Worm (Caenorhabditis elegans) whole organism, L2 larva: Measurements from ENCODE around the gene drh-1.

Experiments used
- C34F6.9 ChIP-seq: fragments of 150-350 bp; optimal IDR thresholded peaks from 2 replicates; lab custom pipeline; 2014; ENCODE audit warnings: missing biosample characterization, missing genetic modification characterization
- F13H6.1 ChIP-seq: sonication (generic microtip); optimal IDR thresholded peaks from 2 replicates; lab custom pipeline; 2016; ENCODE audit warnings: missing genetic modification characterization, missing compliant biosample characterization
- R02D3.7 ChIP-seq: fragments of 150-350 bp; optimal IDR thresholded peaks from 2 replicates; lab custom pipeline; 2014; ENCODE audit warnings: missing biosample characterization, missing genetic modification characterization
- Y55F3AM.14 ChIP-seq: fragments of 200-800 bp; sonication (Bioruptor generic); optimal IDR thresholded peaks from 2 replicates; lab custom pipeline; 2018; ENCODE audit warnings: mild to moderate bottlenecking, missing genetic modification characterization, missing compliant biosample characterization
- ZK546.5 ChIP-seq: sonication (generic microtip); optimal IDR thresholded peaks from 2 replicates; lab custom pipeline; 2017; ENCODE audit warnings: missing biosample characterization, missing genetic modification characterization
- alr-1 ChIP-seq: fragments of 150-350 bp; optimal IDR thresholded peaks from 2 replicates; lab custom pipeline; 2014; ENCODE audit warnings: missing biosample characterization, missing genetic modification characterization
- aly-2 ChIP-seq: fragments of 150-350 bp; optimal IDR thresholded peaks from 2 replicates; lab custom pipeline; 2014; ENCODE audit warnings: missing biosample characterization, missing genetic modification characterization
- ama-1 ChIP-seq: fragments of 150-350 bp; optimal IDR thresholded peaks from 2 replicates; lab custom pipeline; 2018; ENCODE audit warnings: inconsistent platforms
- blmp-1 ChIP-seq: sonication (generic microtip); optimal IDR thresholded peaks from 2 replicates; lab custom pipeline; 2017; ENCODE audit warnings: missing genetic modification characterization, mild to moderate bottlenecking, missing compliant biosample characterization, antibody characterized with exemption, moderate library complexity; ENCODE audit not compliant: insufficient read depth
- ceh-16 ChIP-seq: fragments of 150-350 bp; optimal IDR thresholded peaks from 2 replicates; lab custom pipeline; 2014; ENCODE audit warnings: missing biosample characterization, missing genetic modification characterization
- ceh-82 ChIP-seq: fragments of 150-350 bp; optimal IDR thresholded peaks from 2 replicates; lab custom pipeline; 2014; ENCODE audit warnings: missing biosample characterization, missing genetic modification characterization
- crh-2 ChIP-seq: sonication (generic microtip); optimal IDR thresholded peaks from 2 replicates; lab custom pipeline; 2017; ENCODE audit warnings: missing biosample characterization, missing genetic modification characterization
- dmd-4 ChIP-seq: sonication (generic microtip); optimal IDR thresholded peaks from 2 replicates; lab custom pipeline; 2017; ENCODE audit warnings: missing biosample characterization, missing genetic modification characterization
- elt-1 ChIP-seq: fragments of 150-350 bp; optimal IDR thresholded peaks from 2 replicates; lab custom pipeline; 2014; ENCODE audit warnings: missing biosample characterization, missing genetic modification characterization
- elt-3 ChIP-seq: sonication (generic microtip); optimal IDR thresholded peaks from 2 replicates; lab custom pipeline; 2017; ENCODE audit warnings: missing biosample characterization, missing genetic modification characterization
- fos-1 ChIP-seq: fragments of 150-350 bp; optimal IDR thresholded peaks from 2 replicates; lab custom pipeline; 2014; ENCODE audit warnings: missing biosample characterization, missing genetic modification characterization
- lin-11 ChIP-seq: fragments of 150-350 bp; sonication (generic microtip); optimal IDR thresholded peaks from 2 replicates; lab custom pipeline; 2014; ENCODE audit warnings: missing biosample characterization, missing genetic modification characterization, inconsistent platforms, mixed read lengths
- lin-13 ChIP-seq: fragments of 150-350 bp; optimal IDR thresholded peaks from 2 replicates; lab custom pipeline; 2014; ENCODE audit warnings: missing biosample characterization, missing genetic modification reagents, missing genetic modification characterization
- lsy-2 ChIP-seq, 2 experiments: fragments of 150-350 bp in 1 of 2; sonication (generic microtip) in 1 of 2; optimal IDR thresholded peaks; 2 replicates each; lab custom pipeline; 2014 to 2017; ENCODE audit warnings: missing biosample characterization in 2 of 2, missing genetic modification characterization in 2 of 2
- mab-5 ChIP-seq: fragments of 150-350 bp; optimal IDR thresholded peaks from 2 replicates; lab custom pipeline; 2014; ENCODE audit warnings: missing biosample characterization, missing genetic modification characterization
- mbf-1 ChIP-seq: sonication (generic microtip); optimal IDR thresholded peaks from 2 replicates; lab custom pipeline; 2017; ENCODE audit warnings: missing biosample characterization, missing genetic modification characterization
- mdl-1 ChIP-seq, 2 experiments: fragments of 150-350 bp in 1 of 2; sonication (generic microtip) in 1 of 2; optimal IDR thresholded peaks; 2 replicates each; lab custom pipeline; 2017; ENCODE audit warnings: missing biosample characterization in 2 of 2, missing genetic modification characterization in 2 of 2
- nhr-10 ChIP-seq: sonication (generic microtip); optimal IDR thresholded peaks from 2 replicates; lab custom pipeline; 2017; ENCODE audit warnings: missing biosample characterization, missing genetic modification characterization
- nhr-11 ChIP-seq: fragments of 150-350 bp; optimal IDR thresholded peaks from 2 replicates; lab custom pipeline; 2014; ENCODE audit warnings: missing biosample characterization, missing genetic modification characterization
- nhr-12 ChIP-seq: fragments of 150-350 bp; optimal IDR thresholded peaks from 2 replicates; lab custom pipeline; 2014; ENCODE audit warnings: missing biosample characterization, missing genetic modification characterization
- nhr-129 ChIP-seq: fragments of 150-350 bp; optimal IDR thresholded peaks from 2 replicates; lab custom pipeline; 2014; ENCODE audit warnings: missing biosample characterization, missing genetic modification characterization
- nhr-21 ChIP-seq: fragments of 150-350 bp; optimal IDR thresholded peaks from 2 replicates; lab custom pipeline; 2014; ENCODE audit warnings: missing biosample characterization, missing genetic modification characterization
- nhr-23 ChIP-seq: fragments of 150-350 bp; optimal IDR thresholded peaks from 2 replicates; lab custom pipeline; 2014; ENCODE audit warnings: missing biosample characterization, missing genetic modification reagents, missing genetic modification characterization
- nhr-237 ChIP-seq: fragments of 150-350 bp; optimal IDR thresholded peaks from 2 replicates; lab custom pipeline; 2014; ENCODE audit warnings: missing biosample characterization, missing genetic modification characterization
- nhr-25 ChIP-seq: fragments of 150-350 bp; sonication (generic microtip); optimal IDR thresholded peaks from 3 replicates; lab custom pipeline; 2014; ENCODE audit warnings: missing biosample characterization, missing genetic modification characterization
- nhr-6 ChIP-seq: fragments of 150-350 bp; optimal IDR thresholded peaks from 2 replicates; lab custom pipeline; 2014; ENCODE audit warnings: missing biosample characterization, missing genetic modification characterization
- nhr-77 ChIP-seq: fragments of 150-350 bp; optimal IDR thresholded peaks from 2 replicates; lab custom pipeline; 2014; ENCODE audit warnings: missing biosample characterization, missing genetic modification characterization
- sem-4 ChIP-seq: fragments of 150-350 bp; optimal IDR thresholded peaks from 2 replicates; lab custom pipeline; 2014; ENCODE audit warnings: missing biosample characterization, missing genetic modification reagents, missing genetic modification characterization
- sma-3 ChIP-seq: sonication (generic microtip); optimal IDR thresholded peaks from 2 replicates; lab custom pipeline; 2016; ENCODE audit warnings: missing genetic modification reagents, missing genetic modification characterization, missing compliant biosample characterization
- sma-9 ChIP-seq, 2 experiments: fragments of 150-350 bp in 1 of 2; sonication (generic microtip) in 1 of 2; optimal IDR thresholded peaks; 2 replicates each; lab custom pipeline; 2014 to 2016; ENCODE audit warnings: missing genetic modification characterization in 2 of 2, mild to moderate bottlenecking in 1 of 2, missing biosample characterization in 1 of 2, missing compliant biosample characterization in 1 of 2, missing genetic modification reagents in 1 of 2, moderate library complexity in 1 of 2
- snpc-4 ChIP-seq: fragments of 150-350 bp; optimal IDR thresholded peaks from 2 replicates; lab custom pipeline; 2014; ENCODE audit warnings: missing biosample characterization, missing genetic modification characterization
- unc-39 ChIP-seq: fragments of 150-350 bp; optimal IDR thresholded peaks from 2 replicates; lab custom pipeline; 2014; ENCODE audit warnings: missing biosample characterization, missing genetic modification characterization
- unc-55 ChIP-seq: fragments of 150-350 bp; sonication (generic microtip); optimal IDR thresholded peaks from 3 replicates; lab custom pipeline; 2014; ENCODE audit warnings: missing biosample characterization, missing genetic modification reagents, missing genetic modification characterization
- unc-62 ChIP-seq: fragments of 150-350 bp; optimal IDR thresholded peaks from 2 replicates; lab custom pipeline; 2014; ENCODE audit warnings: missing biosample characterization, missing genetic modification reagents, missing genetic modification characterization
- zag-1 ChIP-seq: fragments of 150-350 bp; optimal IDR thresholded peaks from 2 replicates; lab custom pipeline; 2014; ENCODE audit warnings: missing biosample characterization, missing genetic modification characterization
- ztf-11 ChIP-seq: sonication (generic microtip); optimal IDR thresholded peaks from 2 replicates; lab custom pipeline; 2017; ENCODE audit warnings: missing biosample characterization, missing genetic modification characterization

drh-1 gene

DNA sequence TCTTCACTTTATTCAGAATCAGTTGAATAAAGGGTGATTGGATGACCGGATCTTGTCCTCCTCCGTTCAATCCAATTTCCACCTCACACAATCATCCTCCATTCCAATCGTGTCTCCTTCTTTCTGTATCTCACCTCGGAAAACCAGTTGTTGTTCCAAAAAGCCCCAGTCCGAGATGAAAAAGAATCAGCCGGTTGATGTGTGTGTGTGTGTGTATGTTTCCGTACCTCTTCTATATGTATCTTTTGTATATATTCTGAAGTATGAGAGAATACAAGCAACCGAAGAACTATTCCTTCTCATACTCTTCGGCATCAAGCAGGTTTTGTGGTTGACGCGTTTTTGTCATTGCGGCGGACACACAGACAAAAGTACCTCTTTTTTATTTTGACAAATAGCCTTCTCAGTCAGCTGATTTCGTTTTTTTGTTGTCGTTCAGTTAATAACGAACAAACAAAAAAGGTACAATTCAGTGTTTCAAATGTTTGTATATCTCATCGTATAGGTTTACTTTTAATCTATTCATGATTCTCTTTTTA is 40.6 kb upstream of the drh-1 start:
- TF ChIP-seq nhr-11 (no peak), nhr-25 (tag; lab: Kevin White, UChicago) (peak; percentile 15), nhr-21 (peak; percentile 48), lin-13 (GFP tag; lab: Kevin White, UChicago) (no peak), Y55F3AM.14 (GFP tag; lab: Kevin White, UChicago) (peak; percentile 1), sem-4 (tag; lab: Kevin White, UChicago) (peak; percentile 43)

DNA sequence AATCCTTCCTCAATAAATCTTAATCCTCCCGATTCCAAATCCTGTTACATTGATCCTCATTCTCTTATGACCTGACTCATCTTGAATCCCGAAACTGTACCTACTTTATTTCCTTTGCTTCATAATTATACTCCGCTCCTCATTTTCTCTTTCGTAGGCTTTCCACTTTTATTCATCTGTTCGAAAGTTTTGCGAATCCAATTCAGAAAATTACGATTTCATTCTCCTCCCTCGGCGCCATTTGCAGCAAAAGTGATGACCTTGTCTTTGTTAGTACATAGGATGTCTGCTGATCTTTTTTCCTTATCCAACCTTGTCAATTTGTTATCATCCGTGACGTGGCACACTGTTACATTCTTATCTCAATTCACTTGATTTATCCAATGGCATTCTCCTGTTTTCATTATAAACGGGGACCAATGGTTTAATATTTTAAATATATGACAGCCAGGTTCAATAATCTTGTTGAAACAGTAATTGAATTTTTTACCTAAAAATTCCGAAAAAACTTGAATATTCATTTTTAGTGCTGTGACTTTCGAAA is 39.4 kb upstream of the drh-1 start:
- TF ChIP-seq crh-2 (tag; lab: Kevin White, UChicago) (peak; percentile 77), sem-4 (tag; lab: Kevin White, UChicago) (no peak)

DNA sequence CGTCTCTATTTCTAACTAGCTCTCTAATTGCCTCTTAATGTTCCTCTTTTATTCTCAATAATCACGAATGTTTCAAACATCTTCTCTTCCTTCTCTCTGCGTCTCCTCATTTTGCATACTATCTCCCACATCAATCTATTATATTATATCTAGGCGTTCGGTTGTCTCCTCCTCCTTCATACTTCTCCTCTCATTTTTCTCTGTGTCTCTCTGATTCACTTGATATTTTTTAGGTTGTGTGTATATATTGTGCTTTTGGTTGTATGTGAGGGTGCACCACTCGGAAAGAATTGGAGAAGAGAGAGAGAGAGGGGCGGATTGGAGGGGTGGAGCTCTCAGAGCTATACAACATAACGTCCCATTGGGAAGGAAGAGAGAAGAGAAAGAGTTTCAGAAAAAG is 35.5 kb upstream of the drh-1 start:
- TF ChIP-seq unc-55 (GFP tag; lab: Kevin White, UChicago) = peak; percentile 41
- no peak for TF ChIP-seq ztf-11 (tag; lab: Kevin White, UChicago)
- no peak for TF ChIP-seq ceh-16
- TF ChIP-seq ceh-82 (tag; lab: Kevin White, UChicago) = no peak
- TF ChIP-seq lsy-2 (tag; optimal IDR thresholded peaks at IDR 0.05; lab: Kevin White, UChicago) = peak in 1 of 2 experiments; percentile 29
- peak; percentile 43 for TF ChIP-seq mab-5
- peak; percentile 44 for TF ChIP-seq C34F6.9
- no peak for TF ChIP-seq nhr-12
- TF ChIP-seq zag-1 = no peak
- no peak for TF ChIP-seq unc-39 (tag; lab: Kevin White, UChicago)
- no peak for TF ChIP-seq nhr-11
- TF ChIP-seq F13H6.1 (tag; lab: Kevin White, UChicago) = peak; percentile 56
- no peak for TF ChIP-seq fos-1
- TF ChIP-seq, all 48 proteins: peak for 5

DNA sequence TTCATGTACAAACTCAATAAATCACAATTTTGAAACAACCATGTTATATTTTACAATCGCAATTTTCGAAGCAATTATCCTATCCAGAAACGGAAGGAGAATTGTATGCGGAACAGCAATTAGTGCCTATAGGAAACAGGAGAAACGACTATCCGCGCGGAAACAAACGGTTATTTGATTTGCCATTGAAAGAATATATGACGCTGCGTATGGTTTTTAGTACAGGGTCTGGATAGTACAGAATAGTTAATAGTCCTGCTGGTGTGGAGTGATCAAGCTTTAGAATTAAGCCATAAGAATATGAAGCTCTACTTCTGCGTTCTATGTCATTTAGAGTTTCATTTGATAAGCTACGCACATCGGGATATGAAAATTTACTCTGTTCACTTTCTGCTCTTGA is 33.8 kb upstream of the drh-1 start:
- TF ChIP-seq snpc-4 (tag; lab: Kevin White, UChicago) = no peak

DNA sequence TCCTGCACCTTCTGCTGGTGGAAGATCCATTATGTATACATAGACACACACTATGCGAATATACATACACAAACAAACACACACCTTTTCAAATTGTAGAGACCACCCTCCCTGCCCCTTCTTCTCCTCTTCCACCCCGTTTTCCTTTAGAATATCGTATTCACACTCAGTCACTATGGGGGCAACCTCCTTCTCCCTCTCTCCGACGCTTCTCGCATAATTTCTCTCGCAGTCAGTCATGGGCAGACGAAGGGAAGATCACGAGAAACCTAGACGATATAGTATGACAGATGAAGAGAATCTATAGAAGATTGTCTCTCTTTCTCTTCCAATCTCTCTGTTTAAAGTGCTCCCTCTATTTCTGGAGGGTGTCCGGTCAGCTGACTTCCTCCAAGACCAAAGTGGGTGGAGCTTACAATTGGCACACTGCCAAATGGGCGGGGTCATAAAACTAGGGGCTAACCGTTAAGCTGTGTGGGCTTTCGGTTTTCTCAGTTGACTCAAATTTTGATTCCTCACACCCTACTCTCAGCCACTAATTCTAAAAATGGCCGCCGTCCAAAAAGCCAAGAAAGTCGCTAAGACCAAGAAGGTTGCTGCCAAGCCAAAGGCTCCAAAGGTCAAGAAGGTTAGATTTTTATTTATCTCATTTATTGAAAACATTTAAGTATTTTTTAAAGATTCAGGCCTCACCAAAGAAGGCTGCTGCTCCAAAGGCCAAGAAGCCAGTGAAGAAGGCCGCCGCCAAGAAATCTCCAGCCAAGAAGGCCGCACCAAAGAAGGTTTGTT is 32.9 kb upstream of the drh-1 start, which contains the start of gene hil-7:
Gene hil-7 (plus strand): TSS at position 446 of the 789 bp plus-strand sequence.
- TF ChIP-seq nhr-25 (tag; lab: Kevin White, UChicago) (no peak), sem-4 (tag; lab: Kevin White, UChicago) (no peak), ceh-16 (no peak), lin-13 (GFP tag; lab: Kevin White, UChicago) (peak; percentile 35), ama-1 (no peak), sma-9 (GFP tag; optimal IDR thresholded peaks at IDR 0.05; lab: Kevin White, UChicago) (peak; percentile 57), sma-9 (tag; optimal IDR thresholded peaks at IDR 0.05; lab: Kevin White, UChicago) (no peak), crh-2 (tag; lab: Kevin White, UChicago) (no peak), R02D3.7 (tag; lab: Kevin White, UChicago) (no peak), dmd-4 (tag; lab: Kevin White, UChicago) (no peak), blmp-1 (no peak), mab-5 (peak; percentile 68), lsy-2 (tag; optimal IDR thresholded peaks at IDR 0.05; lab: Kevin White, UChicago) (peak in 1 of 2 experiments; percentile 72), nhr-10 (tag; lab: Kevin White, UChicago) (no peak), mdl-1 (tag; optimal IDR thresholded peaks at IDR 0.05; lab: Kevin White, UChicago) (no peak), nhr-21 (no peak), nhr-12 (no peak), elt-1 (tag; lab: Kevin White, UChicago) (no peak), aly-2 (tag; lab: Kevin White, UChicago) (no peak), snpc-4 (tag; lab: Kevin White, UChicago) (no peak), F13H6.1 (tag; lab: Kevin White, UChicago) (peak; percentile 72), nhr-6 (tag; lab: Kevin White, UChicago) (peak; percentile 31), nhr-129 (peak; percentile 83), nhr-23 (no peak), nhr-237 (tag; lab: Kevin White, UChicago) (no peak), ztf-11 (tag; lab: Kevin White, UChicago) (no peak), lin-11 (tag; lab: Kevin White, UChicago) (no peak), fos-1 (no peak), nhr-11 (no peak), mbf-1 (tag; lab: Kevin White, UChicago) (no peak), alr-1 (no peak), sma-3 (GFP tag; lab: Kevin White, UChicago) (no peak), elt-3 (tag; lab: Kevin White, UChicago) (no peak), ZK546.5 (no peak), unc-62 (GFP tag; lab: Kevin White, UChicago) (no peak), zag-1 (no peak), nhr-77 (tag; lab: Kevin White, UChicago) (no peak), Y55F3AM.14 (GFP tag; lab: Kevin White, UChicago) (no peak)
